Fruit fly (Drosophila melanogaster) whole organism, wandering third instar larva: ENCODE results near the gene ed.

Experiments
- CG32264 ChIP-seq: fragments of 200-800 bp; sonication (Bioruptor generic); optimal IDR thresholded peaks from 2 replicates; lab custom pipeline; 2016; ENCODE audit warnings: missing biosample characterization, missing genetic modification characterization
- CG9705 ChIP-seq: fragments of 200-800 bp; sonication (Bioruptor generic); optimal IDR thresholded peaks from 2 replicates; lab custom pipeline; 2018; ENCODE audit warnings: missing biosample characterization, mild to moderate bottlenecking, missing genetic modification characterization
- CrebA ChIP-seq: fragments of 200-800 bp; sonication (Bioruptor generic); optimal IDR thresholded peaks from 2 replicates; lab custom pipeline; 2016; ENCODE audit warnings: missing biosample characterization, mild to moderate bottlenecking, missing genetic modification characterization, borderline replicate concordance
- Dfd ChIP-seq: fragments of >200 bp; optimal IDR thresholded peaks from 2 replicates; lab custom pipeline; 2017; ENCODE audit warnings: missing biosample characterization, missing genetic modification characterization
- Dif ChIP-seq: fragments of 200-275, 200-300 bp; sonication (Bioruptor generic); optimal IDR thresholded peaks from 2 replicates; lab custom pipeline; 2018; ENCODE audit warnings: missing biosample characterization, missing genetic modification characterization; ENCODE audit not compliant: partially characterized antibody
- HLH106 ChIP-seq: fragments of 200-800 bp; optimal IDR thresholded peaks from 3 replicates; lab custom pipeline; 2019; ENCODE audit warnings: missing biosample characterization, mild to moderate bottlenecking, missing genetic modification characterization, moderate library complexity
- Hnf4 ChIP-seq: fragments of 200-800 bp; sonication (Bioruptor generic); optimal IDR thresholded peaks from 2 replicates; lab custom pipeline; 2016; ENCODE audit warnings: missing biosample characterization, mild to moderate bottlenecking, missing genetic modification characterization
- Hr78 ChIP-seq: fragments of >200 bp; optimal IDR thresholded peaks from 2 replicates; lab custom pipeline; 2017; ENCODE audit warnings: missing biosample characterization, missing genetic modification characterization
- Hr83 ChIP-seq: fragments of 200-300 bp; sonication (Bioruptor generic); optimal IDR thresholded peaks from 2 replicates; lab custom pipeline; 2016; ENCODE audit warnings: missing biosample characterization, mild to moderate bottlenecking, missing genetic modification characterization, moderate library complexity; ENCODE audit not compliant: poor library complexity, severe bottlenecking
- Jra ChIP-seq: sonication (Bioruptor generic); optimal IDR thresholded peaks from 2 replicates; lab custom pipeline; 2016; ENCODE audit warnings: missing biosample characterization, missing genetic modification characterization
- Mio ChIP-seq: sonication (Bioruptor generic); optimal IDR thresholded peaks from 2 replicates; lab custom pipeline; 2016; ENCODE audit warnings: missing biosample characterization, missing genetic modification characterization
- Myc ChIP-seq: fragments of >200 bp; optimal IDR thresholded peaks from 2 replicates; lab custom pipeline; 2017
- OdsH ChIP-seq: fragments of 200-800 bp; sonication (Bioruptor generic); optimal IDR thresholded peaks from 2 replicates; lab custom pipeline; 2016; ENCODE audit warnings: missing biosample characterization, mild to moderate bottlenecking, missing genetic modification characterization
- Vsx2 ChIP-seq: fragments of 200-300, 225-300 bp; sonication (Bioruptor generic); optimal IDR thresholded peaks from 2 replicates; lab custom pipeline; 2018; ENCODE audit warnings: missing biosample characterization, missing genetic modification characterization; ENCODE audit not compliant: partially characterized antibody
- brk ChIP-seq: fragments of 200-800 bp; sonication (Bioruptor generic); optimal IDR thresholded peaks from 2 replicates; lab custom pipeline; 2016; ENCODE audit warnings: missing biosample characterization, mild to moderate bottlenecking, missing genetic modification characterization
- dmrt93B ChIP-seq: fragments of 200-800 bp; sonication (Bioruptor generic); optimal IDR thresholded peaks from 2 replicates; lab custom pipeline; 2018; ENCODE audit warnings: missing biosample characterization, mild to moderate bottlenecking, missing genetic modification characterization
- dsf ChIP-seq: sonication (Bioruptor generic); optimal IDR thresholded peaks from 2 replicates; lab custom pipeline; 2016; ENCODE audit warnings: missing biosample characterization, missing genetic modification characterization, borderline replicate concordance
- ey ChIP-seq: fragments of 200-800 bp; sonication (Bioruptor generic); optimal IDR thresholded peaks from 2 replicates; lab custom pipeline; 2016; ENCODE audit warnings: missing biosample characterization, missing genetic modification characterization
- foxo ChIP-seq, 2 experiments: fragments of 200-800 bp; sonication (Bioruptor generic); optimal IDR thresholded peaks; 2 replicates in 1 of 2; 3 replicates in 1 of 2; lab custom pipeline; 2016 to 2017; ENCODE audit warnings: missing biosample characterization in 2 of 2, missing genetic modification characterization in 2 of 2
- fru ChIP-seq: fragments of 200-800 bp; sonication (Bioruptor generic); optimal IDR thresholded peaks from 3 replicates; lab custom pipeline; 2016; ENCODE audit warnings: missing biosample characterization, mild to moderate bottlenecking, missing genetic modification characterization
- h ChIP-seq: fragments of 200-800 bp; sonication (Bioruptor generic); optimal IDR thresholded peaks from 3 replicates; lab custom pipeline; 2016; ENCODE audit warnings: missing biosample characterization, mild to moderate bottlenecking, missing genetic modification characterization
- jim ChIP-seq: fragments of 175-275, 200-325 bp; sonication (Bioruptor generic); optimal IDR thresholded peaks from 2 replicates; lab custom pipeline; 2016; ENCODE audit warnings: missing biosample characterization, mild to moderate bottlenecking, missing genetic modification characterization
- lola ChIP-seq: fragments of >200 bp; optimal IDR thresholded peaks from 2 replicates; lab custom pipeline; 2017; ENCODE audit warnings: missing biosample characterization, missing genetic modification characterization
- pan ChIP-seq: fragments of >200 bp; optimal IDR thresholded peaks from 2 replicates; lab custom pipeline; 2017
- psq ChIP-seq: fragments of 200-800 bp; sonication (Bioruptor generic); optimal IDR thresholded peaks from 3 replicates; lab custom pipeline; 2017; ENCODE audit warnings: missing biosample characterization, mild to moderate bottlenecking, missing genetic modification characterization, moderate library complexity
- rgr ChIP-seq: fragments of 200-800 bp; sonication (Bioruptor generic); optimal IDR thresholded peaks from 3 replicates; lab custom pipeline; 2016; ENCODE audit warnings: missing biosample characterization, mild to moderate bottlenecking, missing genetic modification characterization
- sage ChIP-seq: fragments of 200-800 bp; sonication (Bioruptor generic); optimal IDR thresholded peaks from 2 replicates; lab custom pipeline; 2016; ENCODE audit warnings: missing biosample characterization, mild to moderate bottlenecking, missing genetic modification characterization
- sv ChIP-seq: fragments of 200-800 bp; sonication (Bioruptor generic); optimal IDR thresholded peaks from 3 replicates; lab custom pipeline; 2016; ENCODE audit warnings: missing biosample characterization, missing genetic modification characterization
- tai ChIP-seq: sonication (Bioruptor generic); optimal IDR thresholded peaks from 2 replicates; lab custom pipeline; 2016; ENCODE audit warnings: missing biosample characterization, missing genetic modification characterization
- usp ChIP-seq: fragments of >200 bp; optimal IDR thresholded peaks from 2 replicates; lab custom pipeline; 2017; ENCODE audit warnings: missing biosample characterization, missing genetic modification characterization
- woc ChIP-seq: sonication (Bioruptor generic); optimal IDR thresholded peaks from 2 replicates; lab custom pipeline; 2016; ENCODE audit warnings: missing biosample characterization, mild to moderate bottlenecking, missing genetic modification characterization

ed gene

dm6 chr2L:4008353-4008752, 22.8 kb upstream of the ed start, which contains the start of gene CG43774:
TSS of gene CG43774 (plus strand) at chr2L:4008653.
- TF ChIP-seq CrebA (GFP tag; lab: Kevin White, UChicago), result no peak
- TF ChIP-seq usp, result no peak
- TF ChIP-seq Mio, result no peak
- no peak for TF ChIP-seq lola
- TF ChIP-seq, all 38 proteins: peak for 0

dm6 chr2L:4012089-4012488, 19.1 kb upstream of the ed start:
- no peak for TF ChIP-seq Jra (GFP tag; lab: Kevin White, UChicago)
- TF ChIP-seq Hnf4 (GFP tag; lab: Kevin White, UChicago), result no peak
- TF ChIP-seq rgr (GFP tag; lab: Kevin White, UChicago), result no peak
- no peak for TF ChIP-seq CrebA (GFP tag; lab: Kevin White, UChicago)
- peak; percentile 0 for TF ChIP-seq HLH106 (tag; lab: Kevin White, UChicago)
- no peak for TF ChIP-seq brk

dm6 chr2L:4019198-4019597, 12.0 kb upstream of the ed start:
- TF ChIP-seq brk, result no peak
- TF ChIP-seq sv (GFP tag; lab: Kevin White, UChicago), result peak; percentile 10
- no peak for TF ChIP-seq pan (lab: Kevin White, UChicago)

DNA sequence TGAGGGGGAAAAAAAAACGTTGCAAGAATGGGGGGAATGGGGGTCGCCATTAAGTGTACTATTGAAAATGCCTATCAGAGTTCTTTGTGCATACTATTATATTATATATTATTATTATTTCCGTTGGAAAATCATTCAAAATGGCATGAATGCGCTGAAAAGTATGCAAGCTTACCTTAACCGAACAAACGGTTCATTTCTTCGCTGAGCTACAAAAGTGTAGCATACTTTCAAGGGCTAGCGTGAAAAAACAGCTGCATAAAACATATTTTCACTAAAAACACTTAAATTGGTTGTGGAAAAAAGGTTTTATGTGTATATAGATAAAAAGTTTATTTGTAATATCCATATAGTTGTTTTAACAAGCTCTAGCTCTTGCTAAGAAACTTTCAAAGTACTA, 11.4 kb upstream of the ed start:
- peak; percentile 61 for TF ChIP-seq Myc (lab: Kevin White, UChicago)
- TF ChIP-seq CG9705 (GFP tag; lab: Kevin White, UChicago), result no peak
- TF ChIP-seq fru (GFP tag; lab: Kevin White, UChicago), result no peak

dm6 chr2L:4020188-4020587, 11.0 kb upstream of the ed start:
- TF ChIP-seq Dfd (GFP tag; lab: Kevin White, UChicago), result peak; percentile 67
- TF ChIP-seq CG9705 (GFP tag; lab: Kevin White, UChicago), result no peak
- TF ChIP-seq Hr78 (GFP tag; lab: Kevin White, UChicago), result no peak
- TF ChIP-seq CG32264 (GFP tag; lab: Kevin White, UChicago), result no peak
- no peak for TF ChIP-seq sv (GFP tag; lab: Kevin White, UChicago)

- TF ChIP-seq Vsx2 (GFP tag; lab: Kevin White, UChicago) (no peak), CrebA (GFP tag; lab: Kevin White, UChicago) (no peak), Hr78 (GFP tag; lab: Kevin White, UChicago) (no peak), dmrt93B (GFP tag; lab: Kevin White, UChicago) (no peak), brk (no peak), dsf (GFP tag; lab: Kevin White, UChicago) (no peak), Dfd (GFP tag; lab: Kevin White, UChicago) (no peak), h (GFP tag; lab: Kevin White, UChicago) (no peak), pan (lab: Kevin White, UChicago) (no peak), psq (GFP tag; lab: Kevin White, UChicago) (no peak)
These were observed 9.4 kb upstream of the ed start for dm6 chr2L:4021608-4022342.

dm6 chr2L:4023312-4023926, 7.8 kb upstream of the ed start:
- TF ChIP-seq tai (no peak), sage (GFP tag; lab: Kevin White, UChicago) (no peak), Hnf4 (GFP tag; lab: Kevin White, UChicago) (no peak), Dfd (GFP tag; lab: Kevin White, UChicago) (no peak), OdsH (no peak), Vsx2 (GFP tag; lab: Kevin White, UChicago) (no peak), Dif (GFP tag; lab: Kevin White, UChicago) (no peak), Jra (GFP tag; lab: Kevin White, UChicago) (no peak), Mio (no peak), rgr (GFP tag; lab: Kevin White, UChicago) (no peak), jim (no peak), ey (GFP tag; lab: Kevin White, UChicago) (no peak), Hr83 (GFP tag; lab: Kevin White, UChicago) (no peak), woc (GFP tag; lab: Kevin White, UChicago) (no peak), foxo (GFP tag; optimal IDR thresholded peaks at IDR 0.05; lab: Kevin White, UChicago) (no peak), psq (GFP tag; lab: Kevin White, UChicago) (no peak)
